Worm (Caenorhabditis elegans) whole organism, L4 larva: ENCODE measurements around the gene spt-5.

Experiments used
- Y5F2A.4 ChIP-seq: fragments of 200-800 bp; sonication (Bioruptor generic); optimal IDR thresholded peaks from 2 replicates; lab custom pipeline; 2018; ENCODE audit warnings: mild to moderate bottlenecking, missing genetic modification characterization, missing compliant biosample characterization
- Y75B8A.6 ChIP-seq: fragments of 200-800 bp; sonication (Bioruptor generic); IDR thresholded peaks from 2 replicates; pipeline ENCODE4 v1.3.6; 2022; ENCODE audit warnings: missing genetic modification reagents, missing genetic modification characterization, missing compliant biosample characterization
- aly-2 ChIP-seq: sonication (generic microtip); optimal IDR thresholded peaks from 2 replicates; lab custom pipeline; 2018; ENCODE audit warnings: missing biosample characterization, missing genetic modification characterization
- ama-1 ChIP-seq: fragments of 150-350 bp; optimal IDR thresholded peaks from 2 replicates; lab custom pipeline; 2014; ENCODE audit warnings: inconsistent platforms, mixed read lengths
- ceh-20 ChIP-seq: fragments of 200-800 bp; sonication (Bioruptor generic); IDR thresholded peaks from 2 replicates; pipeline ENCODE4 v1.3.6; 2022; ENCODE audit warnings: missing genetic modification reagents, missing genetic modification characterization, missing compliant biosample characterization
- ceh-28 ChIP-seq: fragments of 150-350 bp; optimal IDR thresholded peaks from 2 replicates; lab custom pipeline; 2014; ENCODE audit warnings: missing biosample characterization, missing genetic modification reagents, missing genetic modification characterization
- ceh-32 ChIP-seq: sonication (generic microtip); optimal IDR thresholded peaks from 2 replicates; lab custom pipeline; 2016; ENCODE audit warnings: mild to moderate bottlenecking, missing genetic modification characterization, missing compliant biosample characterization; ENCODE audit not compliant: poor library complexity
- ceh-82 ChIP-seq: sonication (generic microtip); optimal IDR thresholded peaks from 2 replicates; lab custom pipeline; 2017; ENCODE audit warnings: missing biosample characterization, missing genetic modification characterization
- ces-1 ChIP-seq: fragments of 150-350 bp; sonication (generic microtip); optimal IDR thresholded peaks from 4 replicates; lab custom pipeline; 2014; ENCODE audit warnings: missing biosample characterization, missing genetic modification reagents, missing genetic modification characterization
- cey-2 ChIP-seq: sonication (generic microtip); optimal IDR thresholded peaks from 3 replicates; lab custom pipeline; 2017; ENCODE audit warnings: missing genetic modification characterization, mild to moderate bottlenecking, missing compliant biosample characterization, antibody characterized with exemption, borderline replicate concordance; ENCODE audit not compliant: insufficient read depth
- daf-16 ChIP-seq, 3 experiments: sonication (generic microtip); optimal IDR thresholded peaks; 2 replicates each; lab custom pipeline; 2016 to 2017; ENCODE audit warnings: missing genetic modification characterization in 3 of 3, missing genetic modification reagents in 3 of 3, mild to moderate bottlenecking in 2 of 3, missing compliant biosample characterization in 2 of 3, missing biosample characterization in 1 of 3, moderate library complexity in 1 of 3
- daf-8 ChIP-seq: fragments of 200-800 bp; sonication (Bioruptor generic); IDR thresholded peaks from 2 replicates; pipeline ENCODE4 v1.3.6; 2022; ENCODE audit warnings: missing genetic modification characterization, missing compliant biosample characterization
- dmd-6 ChIP-seq: fragments of 200-800 bp; sonication (Bioruptor generic); IDR thresholded peaks from 2 replicates; pipeline ENCODE4 v1.3.6; 2022; ENCODE audit warnings: missing genetic modification reagents, missing genetic modification characterization, missing compliant biosample characterization
- dmd-9 ChIP-seq: fragments of 200-800 bp; sonication (Bioruptor generic); IDR thresholded peaks from 2 replicates; pipeline ENCODE4 v1.3.6; 2022; ENCODE audit warnings: missing genetic modification reagents, missing genetic modification characterization, missing compliant biosample characterization
- dpl-1 ChIP-seq: fragments of 150-350 bp; optimal IDR thresholded peaks from 2 replicates; lab custom pipeline; 2014; ENCODE audit warnings: missing biosample characterization, missing genetic modification reagents, missing genetic modification characterization
- dve-1 ChIP-seq: sonication (generic microtip); optimal IDR thresholded peaks from 2 replicates; lab custom pipeline; 2017; ENCODE audit warnings: antibody characterized with exemption, mild to moderate bottlenecking, missing genetic modification characterization, missing compliant biosample characterization; ENCODE audit not compliant: insufficient read depth
- egl-43 ChIP-seq: fragments of 200-800 bp; sonication (Bioruptor generic); IDR thresholded peaks from 2 replicates; pipeline ENCODE4 v1.3.6; 2022; ENCODE audit warnings: missing genetic modification reagents, missing genetic modification characterization, missing compliant biosample characterization
- fkh-10 ChIP-seq: fragments of 150-350 bp; optimal IDR thresholded peaks from 2 replicates; lab custom pipeline; 2014; ENCODE audit warnings: missing biosample characterization, missing genetic modification reagents, missing genetic modification characterization
- gei-8 ChIP-seq: fragments of 200-800 bp; sonication (Bioruptor generic); optimal IDR thresholded peaks from 2 replicates; lab custom pipeline; 2018; ENCODE audit warnings: mild to moderate bottlenecking, missing genetic modification characterization, missing compliant biosample characterization
- hlh-30 ChIP-seq: sonication (generic microtip); optimal IDR thresholded peaks from 2 replicates; lab custom pipeline; 2017; ENCODE audit warnings: antibody characterized with exemption, mild to moderate bottlenecking, missing genetic modification characterization, missing compliant biosample characterization; ENCODE audit not compliant: insufficient read depth
- hmg-1.1 ChIP-seq: fragments of 200-800 bp; sonication (Bioruptor generic); IDR thresholded peaks from 2 replicates; pipeline ENCODE4 v1.3.6; 2022; ENCODE audit warnings: missing genetic modification reagents, missing genetic modification characterization, missing compliant biosample characterization
- jun-1 ChIP-seq: fragments of 150-350 bp; optimal IDR thresholded peaks from 2 replicates; lab custom pipeline; 2014; ENCODE audit warnings: missing biosample characterization, missing genetic modification reagents, missing genetic modification characterization
- lim-7 ChIP-seq: fragments of 200-800 bp; sonication (Bioruptor generic); IDR thresholded peaks from 2 replicates; pipeline ENCODE4 v1.3.6; 2022; ENCODE audit warnings: missing genetic modification characterization, missing compliant biosample characterization
- lin-1 ChIP-seq: fragments of 200-800 bp; sonication (Bioruptor generic); IDR thresholded peaks from 2 replicates; pipeline ENCODE4 v1.3.6; 2022; ENCODE audit warnings: missing genetic modification reagents, missing genetic modification characterization, missing compliant biosample characterization
- lin-39 ChIP-seq: fragments of 150-350 bp; optimal IDR thresholded peaks from 2 replicates; lab custom pipeline; 2014; ENCODE audit warnings: missing biosample characterization, missing genetic modification reagents, missing genetic modification characterization
- madf-5 ChIP-seq, 2 experiments: fragments of 200-800 bp; sonication (Bioruptor generic); IDR thresholded peaks; 2 replicates each; pipeline ENCODE4 v1.3.6; 2022; ENCODE audit warnings: missing compliant biosample characterization in 2 of 2, missing genetic modification characterization in 2 of 2
- madf-9 ChIP-seq: fragments of 200-800 bp; sonication (Bioruptor generic); conservative IDR thresholded peaks from 2 replicates; pipeline ENCODE4 v1.3.6; 2022; ENCODE audit warnings: missing genetic modification reagents, missing genetic modification characterization, missing compliant biosample characterization
- mdt-29 ChIP-seq: fragments of 200-800 bp; sonication (Bioruptor generic); IDR thresholded peaks from 2 replicates; pipeline ENCODE4 v1.3.6; 2022; ENCODE audit warnings: missing genetic modification reagents, missing genetic modification characterization, missing compliant biosample characterization
- mxl-2 ChIP-seq: fragments of 200-800 bp; sonication (Bioruptor generic); conservative IDR thresholded peaks from 2 replicates; pipeline ENCODE4 v1.3.6; 2022; ENCODE audit warnings: missing genetic modification reagents, missing genetic modification characterization, missing compliant biosample characterization
- mxl-3 ChIP-seq: fragments of 200-800 bp; sonication (Bioruptor generic); optimal IDR thresholded peaks from 2 replicates; lab custom pipeline; 2018; ENCODE audit warnings: mild to moderate bottlenecking, missing genetic modification characterization, missing compliant biosample characterization
- nhr-102 ChIP-seq: sonication (generic microtip); optimal IDR thresholded peaks from 2 replicates; lab custom pipeline; 2016; ENCODE audit warnings: mild to moderate bottlenecking, missing genetic modification characterization, moderate library complexity, missing compliant biosample characterization
- nhr-111 ChIP-seq: fragments of 200-800 bp; sonication (Bioruptor generic); optimal IDR thresholded peaks from 2 replicates; lab custom pipeline; 2018; ENCODE audit warnings: mild to moderate bottlenecking, missing genetic modification characterization, missing compliant biosample characterization
- nhr-237 ChIP-seq: sonication (generic microtip); optimal IDR thresholded peaks from 2 replicates; lab custom pipeline; 2017; ENCODE audit warnings: missing biosample characterization, missing genetic modification characterization
- nhr-25 ChIP-seq: sonication (generic microtip); optimal IDR thresholded peaks from 2 replicates; lab custom pipeline; 2017; ENCODE audit warnings: missing genetic modification characterization, mild to moderate bottlenecking, missing compliant biosample characterization, antibody characterized with exemption, moderate library complexity, borderline replicate concordance; ENCODE audit not compliant: insufficient read depth
- nhr-76 ChIP-seq: fragments of 150-350 bp; optimal IDR thresholded peaks from 2 replicates; lab custom pipeline; 2014; ENCODE audit warnings: missing biosample characterization, missing genetic modification characterization
- nhr-77 ChIP-seq: fragments of 150-350 bp; optimal IDR thresholded peaks from 2 replicates; lab custom pipeline; 2014; ENCODE audit warnings: missing biosample characterization, missing genetic modification characterization
- pha-4 ChIP-seq, 2 experiments: fragments of 150-350 bp in 1 of 2; fragments of 200-800 bp in 1 of 2; sonication (Bioruptor generic) in 1 of 2; IDR thresholded peaks in 1 of 2; optimal IDR thresholded peaks in 1 of 2; 2 replicates each; pipeline versions ENCODE4 v1.3.6 to Lab custom; 2014 to 2022; ENCODE audit warnings: missing genetic modification characterization in 2 of 2, missing genetic modification reagents in 2 of 2, missing biosample characterization in 1 of 2, missing compliant biosample characterization in 1 of 2
- php-3 ChIP-seq: fragments of 200-800 bp; sonication (Bioruptor generic); IDR thresholded peaks from 2 replicates; pipeline ENCODE4 v1.3.6; 2022; ENCODE audit warnings: missing genetic modification reagents, missing genetic modification characterization, missing compliant biosample characterization
- rbr-2 ChIP-seq: sonication (generic microtip); optimal IDR thresholded peaks from 2 replicates; lab custom pipeline; 2016; ENCODE audit warnings: missing genotype, missing genetic modification characterization, missing compliant biosample characterization
- saeg-2 ChIP-seq: fragments of 200-800 bp; sonication (Bioruptor generic); IDR thresholded peaks from 2 replicates; pipeline ENCODE4 v1.3.6; 2022; ENCODE audit warnings: missing genetic modification reagents, missing genetic modification characterization, missing compliant biosample characterization
- set-16 ChIP-seq: fragments of 200-800 bp; sonication (Bioruptor generic); IDR thresholded peaks from 2 replicates; pipeline ENCODE4 v1.3.6; 2022; ENCODE audit warnings: missing genetic modification reagents, missing genetic modification characterization, missing compliant biosample characterization
- skn-1 ChIP-seq: fragments of 150-350 bp; optimal IDR thresholded peaks from 2 replicates; lab custom pipeline; 2014; ENCODE audit warnings: missing biosample characterization, missing genetic modification characterization
- snpc-4 ChIP-seq: fragments of 150-350 bp; optimal IDR thresholded peaks from 2 replicates; lab custom pipeline; 2014; ENCODE audit warnings: missing biosample characterization, missing genetic modification characterization
- spr-3 ChIP-seq: fragments of 200-800 bp; sonication (Bioruptor generic); optimal IDR thresholded peaks from 2 replicates; lab custom pipeline; 2018; ENCODE audit warnings: mild to moderate bottlenecking, missing genetic modification characterization, missing compliant biosample characterization
- tag-97 ChIP-seq: fragments of 200-800 bp; sonication (Bioruptor generic); IDR thresholded peaks from 2 replicates; pipeline ENCODE4 v1.3.6; 2022; ENCODE audit warnings: missing genetic modification characterization, missing compliant biosample characterization
- tra-1 ChIP-seq: fragments of 200-800 bp; sonication (Bioruptor generic); IDR thresholded peaks from 2 replicates; pipeline ENCODE4 v1.3.6; 2022; ENCODE audit warnings: missing genetic modification reagents, missing genetic modification characterization, missing compliant biosample characterization
- zag-1 ChIP-seq: fragments of 150-350 bp; optimal IDR thresholded peaks from 2 replicates; lab custom pipeline; 2014; ENCODE audit warnings: missing biosample characterization, missing genetic modification characterization
- zip-11 ChIP-seq: fragments of 200-800 bp; sonication (Bioruptor generic); IDR thresholded peaks from 2 replicates; pipeline ENCODE4 v1.3.6; 2022; ENCODE audit warnings: missing genetic modification characterization, missing compliant biosample characterization
- ztf-7 ChIP-seq: fragments of 150-350 bp; optimal IDR thresholded peaks from 2 replicates; lab custom pipeline; 2014; ENCODE audit warnings: missing biosample characterization, missing genetic modification characterization

The spt-5 gene

ce11 chrIV:12032383-12032782 lies 18.9 kb upstream of the spt-5 start (continued):
- TF ChIP-seq spr-3 (GFP tag; lab: Kevin White, UChicago) (no peak), dve-1 (tag; lab: Kevin White, UChicago) (peak; percentile 96), tra-1 (GFP tag; lab: Robert Waterston, UW) (peak; percentile 84; the same call in 1 of the 2 replicates), nhr-76 (no peak), set-16 (peak; percentile 62), nhr-111 (peak; percentile 24), nhr-237 (tag; lab: Kevin White, UChicago) (no peak), egl-43 (peak; percentile 71), nhr-102 (tag; lab: Kevin White, UChicago) (peak; percentile 87), hlh-30 (peak; percentile 98), zip-11 (GFP tag; lab: Robert Waterston, UW) (no peak), skn-1 (tag; lab: Kevin White, UChicago) (peak; percentile 56), ceh-32 (tag; lab: Kevin White, UChicago) (no peak), saeg-2 (GFP tag; lab: Robert Waterston, UW) (peak; percentile 66), ceh-20 (GFP tag; lab: Robert Waterston, UW) (peak; percentile 73), ces-1 (GFP tag; lab: Kevin White, UChicago) (no peak), pha-4 (GFP tag; IDR thresholded peaks at IDR 0.05; lab: Robert Waterston, UW) (peak; percentile 57; the same call in 1 of the 2 replicates), pha-4 (tag; optimal IDR thresholded peaks at IDR 0.05; lab: Kevin White, UChicago) (no peak), snpc-4 (tag; lab: Kevin White, UChicago) (no peak), mxl-3 (GFP tag; lab: Kevin White, UChicago) (peak; percentile 91), rbr-2 (tag; lab: Kevin White, UChicago) (peak; percentile 83), tag-97 (GFP tag; lab: Robert Waterston, UW) (no peak), mxl-2 (GFP tag; lab: Robert Waterston, UW) (no peak), dmd-9 (GFP tag; lab: Robert Waterston, UW) (0 out of 2 replicates have a peak, but pooled peaks have one; percentile 46), hmg-1.1 (GFP tag; lab: Robert Waterston, UW) (peak; percentile 93), dmd-6 (GFP tag; lab: Robert Waterston, UW) (peak; percentile 99), nhr-77 (peak; percentile 79), ztf-7 (peak; percentile 90), madf-5 (GFP tag; IDR thresholded peaks at IDR 0.05; lab: Robert Waterston, UW) (no peak), aly-2 (no peak), cey-2 (tag; lab: Kevin White, UChicago) (peak; percentile 33), gei-8 (peak; percentile 83), ceh-28 (tag; lab: Kevin White, UChicago) (peak; percentile 85), jun-1 (tag; lab: Kevin White, UChicago) (peak; percentile 86), fkh-10 (GFP tag; lab: Kevin White, UChicago) (no peak), zag-1 (tag; lab: Kevin White, UChicago) (no peak), madf-9 (GFP tag; lab: Robert Waterston, UW) (no peak), dpl-1 (GFP tag; lab: Kevin White, UChicago) (peak; percentile 56), lim-7 (GFP tag; lab: Robert Waterston, UW) (0 out of 2 replicates have a peak, but pooled peaks have one; percentile 15), lin-39 (tag; lab: Kevin White, UChicago) (no peak), nhr-25 (tag; lab: Kevin White, UChicago) (peak; percentile 28), mdt-29 (GFP tag; lab: Robert Waterston, UW) (peak; percentile 88), Y75B8A.6 (GFP tag; lab: Robert Waterston, UW) (no peak), ceh-82 (no peak), daf-16 (GFP tag; optimal IDR thresholded peaks at IDR 0.05; lab: Kevin White, UChicago) (peak; percentile 58 to 67), daf-16 (tag; optimal IDR thresholded peaks at IDR 0.05; lab: Kevin White, UChicago) (peak; percentile 93), ama-1 (lab: Kevin White, UChicago) (peak; percentile 37), php-3 (GFP tag; lab: Robert Waterston, UW) (peak; percentile 77), lin-1 (GFP tag; lab: Robert Waterston, UW) (peak; percentile 48; the same call in 1 of the 2 replicates), daf-8 (no peak), Y5F2A.4 (GFP tag; lab: Kevin White, UChicago) (no peak)
